Worm (Caenorhabditis elegans) whole organism, early embryonic: Measurements from ENCODE around the gene ctl-1.
"Not testable (repeated sequence)": the region's sequence is repeated elsewhere in the genome, so short reads cannot be mapped to it uniquely, and the experiment has no call there.

Source experiments
- B0310.2 ChIP-seq: sonication (generic microtip); optimal IDR thresholded peaks from 2 replicates; lab custom pipeline; 2016; ENCODE audit warnings: mild to moderate bottlenecking, missing genetic modification characterization, missing compliant biosample characterization
- F13C5.2 ChIP-seq: sonication (generic microtip); optimal IDR thresholded peaks from 2 replicates; lab custom pipeline; 2017; ENCODE audit warnings: mild to moderate bottlenecking, missing genetic modification characterization, inconsistent platforms, missing compliant biosample characterization
- aly-1 ChIP-seq: sonication (generic microtip); optimal IDR thresholded peaks from 2 replicates; lab custom pipeline; 2016; ENCODE audit warnings: missing genetic modification characterization, missing compliant biosample characterization
- ama-1 ChIP-seq: fragments of 150-350 bp; optimal IDR thresholded peaks from 2 replicates; lab custom pipeline; 2014
- ceh-13 ChIP-seq: fragments of 200-800 bp; sonication (Bioruptor generic); optimal IDR thresholded peaks from 2 replicates; lab custom pipeline; 2018; ENCODE audit warnings: mild to moderate bottlenecking, missing genetic modification characterization, missing compliant biosample characterization
- ceh-36 ChIP-seq: sonication (generic microtip); optimal IDR thresholded peaks from 2 replicates; lab custom pipeline; 2016; ENCODE audit warnings: missing genetic modification characterization, inconsistent platforms, missing compliant biosample characterization
- ets-7 ChIP-seq: sonication (generic microtip); optimal IDR thresholded peaks from 2 replicates; lab custom pipeline; 2016; ENCODE audit warnings: missing genotype, missing genetic modification characterization, missing compliant biosample characterization
- flt-1 ChIP-seq: fragments of 200-800 bp; sonication (Bioruptor generic); IDR thresholded peaks from 2 replicates; pipeline ENCODE4 v1.3.6; 2022; ENCODE audit warnings: missing genetic modification characterization, missing compliant biosample characterization
- hmbx-1 ChIP-seq: sonication (generic microtip); optimal IDR thresholded peaks from 2 replicates; lab custom pipeline; 2016; ENCODE audit warnings: mild to moderate bottlenecking, missing genetic modification characterization, missing compliant biosample characterization
- hmg-4 ChIP-seq: fragments of 200-800 bp; sonication (Bioruptor generic); optimal IDR thresholded peaks from 2 replicates; lab custom pipeline; 2018; ENCODE audit warnings: mild to moderate bottlenecking, missing genetic modification characterization, missing compliant biosample characterization
- hnd-1 ChIP-seq: sonication (generic microtip); optimal IDR thresholded peaks from 2 replicates; lab custom pipeline; 2016; ENCODE audit warnings: missing genetic modification characterization, missing compliant biosample characterization
- pes-1 ChIP-seq: fragments of 200-800 bp; sonication (Bioruptor generic); IDR thresholded peaks from 2 replicates; pipeline ENCODE4 v1.3.6; 2022; ENCODE audit warnings: missing genetic modification reagents, missing genetic modification characterization, missing compliant biosample characterization
- scrt-1 ChIP-seq: fragments of 200-800 bp; sonication (Bioruptor generic); IDR thresholded peaks from 2 replicates; pipeline ENCODE4 v1.3.6; 2022; ENCODE audit warnings: missing genetic modification characterization, missing compliant biosample characterization
- sea-1 ChIP-seq: fragments of 200-800 bp; sonication (Bioruptor generic); conservative IDR thresholded peaks from 2 replicates; pipeline ENCODE4 v1.3.6; 2022; ENCODE audit warnings: missing genetic modification characterization, missing compliant biosample characterization
- tbx-11 ChIP-seq: fragments of 200-800 bp; sonication (Bioruptor generic); IDR thresholded peaks from 2 replicates; pipeline ENCODE4 v1.3.6; 2022; ENCODE audit warnings: missing genetic modification characterization, missing compliant biosample characterization
- tbx-37 ChIP-seq: fragments of 200-800 bp; sonication (Bioruptor generic); conservative IDR thresholded peaks from 2 replicates; pipeline ENCODE4 v1.3.6; 2022; ENCODE audit warnings: missing genetic modification reagents, missing genetic modification characterization, missing compliant biosample characterization
- tra-4 ChIP-seq: sonication (generic microtip); optimal IDR thresholded peaks from 2 replicates; lab custom pipeline; 2017; ENCODE audit warnings: missing genetic modification characterization, missing compliant biosample characterization

Gene ctl-1

DNA sequence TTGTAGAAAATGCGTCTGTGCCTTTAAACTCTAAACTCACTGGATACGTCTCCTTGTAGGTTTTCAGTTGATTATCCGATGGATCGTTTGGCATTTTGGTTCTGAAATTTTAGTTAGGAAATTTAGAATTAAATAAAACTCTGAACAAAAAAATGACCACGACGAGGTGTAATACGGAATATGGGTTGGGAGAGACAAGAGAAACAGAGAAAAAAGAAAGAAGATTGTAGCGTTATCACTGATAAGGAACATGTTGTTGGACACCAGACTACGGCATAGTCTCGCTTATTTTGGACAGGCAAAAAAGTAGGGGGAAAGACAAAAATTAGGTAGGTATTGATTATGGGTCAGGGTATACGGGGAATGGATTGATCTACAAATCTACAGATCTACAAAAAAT, at the start of gene ctl-1:
Gene ctl-1, minus strand, starts transcription at position 101 of the 400 bp plus-strand sequence.
- not testable (repeated sequence) for TF ChIP-seq hmg-4; hnd-1 (tag; lab: Kevin White, UChicago); B0310.2

DNA sequence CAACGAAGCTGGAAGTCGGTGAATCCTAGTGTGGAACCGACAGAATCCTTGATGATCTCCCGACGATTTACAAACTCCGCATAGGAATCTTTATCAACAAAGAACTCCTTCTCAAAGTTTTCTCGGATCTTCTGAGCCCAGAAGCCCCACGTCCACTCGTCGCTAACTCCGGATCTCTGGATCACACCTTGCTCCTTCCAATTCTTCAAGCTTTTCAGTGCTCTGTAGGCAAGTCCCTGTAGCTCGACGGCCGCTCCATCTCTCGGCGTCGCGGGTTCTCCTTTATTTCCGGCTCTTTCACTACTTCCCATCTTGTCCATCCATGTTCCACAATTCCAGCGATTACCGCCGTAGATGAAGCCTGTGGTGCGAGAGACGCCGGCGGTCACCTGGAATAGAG, 45.3 kb upstream of the ctl-1 start:
- TF ChIP-seq pes-1 (GFP tag; lab: Robert Waterston, UW) (no peak), hnd-1 (tag; lab: Kevin White, UChicago) (no peak), scrt-1 (GFP tag; lab: Robert Waterston, UW) (no peak)

DNA sequence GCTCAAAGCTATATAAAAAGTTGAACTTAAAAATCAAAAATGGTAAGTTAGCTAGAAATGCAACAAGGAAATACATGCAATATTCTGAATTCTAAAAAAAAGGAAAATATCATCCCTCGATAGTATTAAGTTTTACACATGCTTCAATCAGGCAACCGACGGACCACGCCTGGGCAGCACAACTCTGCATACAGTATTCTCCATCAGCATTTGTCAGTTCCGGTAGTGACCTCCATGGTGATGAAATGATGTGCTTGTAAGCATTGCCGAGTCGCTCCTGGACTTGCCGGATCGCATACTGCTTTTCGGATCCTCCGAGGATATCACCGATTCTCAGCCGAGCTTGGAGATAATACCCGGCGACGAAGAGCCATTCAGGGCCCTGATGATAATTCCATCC, 44.7 kb upstream of the ctl-1 start:
- TF ChIP-seq tra-4 = no peak
- TF ChIP-seq ets-7 (tag; lab: Kevin White, UChicago) = no peak
- no peak for TF ChIP-seq flt-1 (GFP tag; lab: Robert Waterston, UW)
- TF ChIP-seq F13C5.2 (tag; lab: Kevin White, UChicago) = no peak
- 0 out of 2 replicates have a peak, but pooled peaks have one; percentile 7 for TF ChIP-seq sea-1 (GFP tag; lab: Robert Waterston, UW)
- TF ChIP-seq hmg-4 = no peak
- TF ChIP-seq scrt-1 (GFP tag; lab: Robert Waterston, UW) = no peak

DNA sequence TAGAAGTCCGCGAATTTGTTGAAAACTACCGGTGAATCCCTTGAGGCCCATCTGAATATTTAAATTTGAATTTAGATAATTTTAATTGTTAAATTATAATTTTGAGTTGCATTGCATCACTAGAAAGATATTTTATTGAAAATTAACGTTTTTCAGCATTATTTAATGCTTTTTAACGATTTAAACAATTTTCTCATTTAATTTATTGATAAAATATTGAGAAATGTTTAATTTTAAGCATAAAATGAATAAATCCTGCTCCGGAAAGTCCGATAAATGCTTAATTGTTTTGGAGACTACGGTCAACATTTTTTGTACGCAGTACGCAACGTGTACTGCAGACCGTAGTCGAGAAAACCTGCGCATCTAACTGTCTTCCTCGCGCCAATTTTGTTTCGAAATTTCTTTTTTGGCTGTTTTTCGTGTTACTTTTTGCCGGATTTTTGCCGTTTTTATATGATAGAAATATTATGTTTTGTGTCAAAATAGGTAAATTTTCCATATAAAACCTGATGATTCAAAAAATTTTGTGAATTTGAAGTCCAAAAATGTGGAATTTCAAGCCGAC, 43.4 kb upstream of the ctl-1 start, which contains the start of the genes Y54G11A.17, lin-7 and elof-1:
Gene Y54G11A.17, minus strand, starts transcription at position 51 of the 568 bp plus-strand sequence.
Gene lin-7, minus strand, starts transcription at position 51 of the 568 bp plus-strand sequence.
Gene elof-1, plus strand, starts transcription at position 383 of the 568 bp plus-strand sequence.
- TF ChIP-seq F13C5.2 (tag; lab: Kevin White, UChicago) (peak; percentile 61), hmg-4 (no peak), B0310.2 (no peak), pes-1 (GFP tag; lab: Robert Waterston, UW) (peak; percentile 34; the same call in 1 of the 2 replicates), tbx-37 (peak; percentile 34; the same call in 1 of the 2 replicates), scrt-1 (GFP tag; lab: Robert Waterston, UW) (no peak)

ce11 chrII:14346243-14346642, 40.2 kb upstream of the ctl-1 start, which contains the start of gene Y54G11A.9:
Gene Y54G11A.9 (minus strand): TSS chrII:14346438.
- TF ChIP-seq ceh-36 (tag; lab: Kevin White, UChicago); sea-1 (GFP tag; lab: Robert Waterston, UW); F13C5.2 (tag; lab: Kevin White, UChicago): not testable (repeated sequence)

- TF ChIP-seq tra-4; tbx-37; pes-1 (GFP tag; lab: Robert Waterston, UW): not testable (repeated sequence)
Measured at ce11 chrII:14344166-14344565, 38.1 kb upstream of the ctl-1 start, which contains the start of gene ddl-3. Gene ddl-3 (minus strand): TSS chrII:14344454.

ce11 chrII:14321225-14321624, 15.2 kb upstream of the ctl-1 start:
- no peak for TF ChIP-seq hmg-4
- TF ChIP-seq F13C5.2 (tag; lab: Kevin White, UChicago) = no peak

DNA sequence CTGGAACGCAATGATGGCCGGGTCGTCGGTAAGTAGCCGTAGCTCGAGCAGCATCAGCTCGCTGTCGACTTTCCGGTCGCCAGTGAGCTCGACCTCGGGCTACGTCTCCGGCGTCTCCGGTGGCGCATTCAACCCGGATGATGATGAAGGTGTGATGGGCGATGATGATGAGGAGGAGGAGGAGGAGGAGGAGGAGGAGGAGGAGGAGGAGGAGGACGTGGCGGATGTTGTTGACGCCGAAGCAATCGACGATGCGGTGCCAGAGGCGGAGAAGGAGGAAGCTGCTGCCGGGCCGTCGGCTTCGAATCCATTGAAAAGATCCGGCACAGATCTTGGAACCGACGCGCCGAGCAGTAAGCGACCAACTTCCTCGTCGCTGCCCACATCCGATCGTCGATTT, 13.2 kb upstream of the ctl-1 start:
- TF ChIP-seq ama-1 (lab: Kevin White, UChicago) (no peak), pes-1 (GFP tag; lab: Robert Waterston, UW) (no peak), F13C5.2 (tag; lab: Kevin White, UChicago) (no peak), sea-1 (GFP tag; lab: Robert Waterston, UW) (no peak), hnd-1 (tag; lab: Kevin White, UChicago) (no peak), ceh-13 (no peak), aly-1 (tag; lab: Kevin White, UChicago) (no peak), ets-7 (tag; lab: Kevin White, UChicago) (no peak), tbx-11 (no peak), tbx-37 (no peak), hmbx-1 (tag; lab: Kevin White, UChicago) (no peak), hmg-4 (no peak), B0310.2 (no peak), flt-1 (GFP tag; lab: Robert Waterston, UW) (no peak), tra-4 (no peak), scrt-1 (GFP tag; lab: Robert Waterston, UW) (no peak), ceh-36 (tag; lab: Kevin White, UChicago) (no peak)

- no peak for TF ChIP-seq scrt-1 (GFP tag; lab: Robert Waterston, UW)
- no peak for TF ChIP-seq tbx-11
- TF ChIP-seq hnd-1 (tag; lab: Kevin White, UChicago) = no peak
- no peak for TF ChIP-seq tbx-37
- no peak for TF ChIP-seq F13C5.2 (tag; lab: Kevin White, UChicago)
- TF ChIP-seq flt-1 (GFP tag; lab: Robert Waterston, UW) = no peak
- TF ChIP-seq ceh-36 (tag; lab: Kevin White, UChicago) = no peak
- TF ChIP-seq hmbx-1 (tag; lab: Kevin White, UChicago) = no peak
- no peak for TF ChIP-seq aly-1 (tag; lab: Kevin White, UChicago)
- TF ChIP-seq ceh-13 = no peak
- TF ChIP-seq sea-1 (GFP tag; lab: Robert Waterston, UW) = no peak
- TF ChIP-seq ets-7 (tag; lab: Kevin White, UChicago) = no peak
- no peak for TF ChIP-seq hmg-4
- no peak for TF ChIP-seq ama-1 (lab: Kevin White, UChicago)
- no peak for TF ChIP-seq pes-1 (GFP tag; lab: Robert Waterston, UW)
- TF ChIP-seq B0310.2 = no peak
- no peak for TF ChIP-seq tra-4
Measured at ce11 chrII:14318027-14318426, 12.0 kb upstream of the ctl-1 start, which contains the start of gene Y54G11A.14. Gene Y54G11A.14 (plus strand): TSS chrII:14318158.
